Fruit fly (Drosophila melanogaster) whole organism, adult: Measurements from ENCODE around the gene CG3397.

ENCODE experiments used
- CG7045 ChIP-seq: fragments of 200-800 bp; sonication (Bioruptor generic); optimal IDR thresholded peaks from 2 replicates; lab custom pipeline; 2017; ENCODE audit warnings: missing biosample characterization, mild to moderate bottlenecking, missing genetic modification characterization
- toe ChIP-seq: fragments of 200-800 bp; sonication (Bioruptor generic); optimal IDR thresholded peaks from 2 replicates; lab custom pipeline; 2016; ENCODE audit warnings: missing biosample characterization, missing genetic modification characterization

DNA sequence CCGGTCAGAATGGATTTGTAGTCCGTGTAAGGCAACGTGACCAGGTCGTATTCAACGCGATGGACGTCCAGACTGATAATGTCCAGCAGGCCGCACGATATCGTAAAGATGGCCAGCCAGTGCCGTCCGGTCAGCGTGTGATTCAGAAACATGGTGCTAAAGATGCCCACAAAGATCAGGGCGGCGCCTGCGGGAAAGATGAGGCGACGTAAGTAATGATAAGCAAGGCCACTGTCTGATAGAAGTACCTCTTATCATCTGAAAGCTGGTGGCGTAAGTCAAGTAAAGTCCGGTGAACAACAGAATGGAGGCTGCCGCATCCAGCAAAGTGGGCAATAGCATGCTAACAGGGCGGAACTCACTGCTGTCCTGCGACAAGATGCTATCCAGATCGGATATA lies 10.5 kb downstream of the CG3397 start:
- TF ChIP-seq toe (GFP tag; lab: Kevin White, UChicago) (no peak), CG7045 (GFP tag; lab: Kevin White, UChicago) (no peak)
